Worm (Caenorhabditis elegans): Measurements from ENCODE around the gene eef-1G.

DNA sequence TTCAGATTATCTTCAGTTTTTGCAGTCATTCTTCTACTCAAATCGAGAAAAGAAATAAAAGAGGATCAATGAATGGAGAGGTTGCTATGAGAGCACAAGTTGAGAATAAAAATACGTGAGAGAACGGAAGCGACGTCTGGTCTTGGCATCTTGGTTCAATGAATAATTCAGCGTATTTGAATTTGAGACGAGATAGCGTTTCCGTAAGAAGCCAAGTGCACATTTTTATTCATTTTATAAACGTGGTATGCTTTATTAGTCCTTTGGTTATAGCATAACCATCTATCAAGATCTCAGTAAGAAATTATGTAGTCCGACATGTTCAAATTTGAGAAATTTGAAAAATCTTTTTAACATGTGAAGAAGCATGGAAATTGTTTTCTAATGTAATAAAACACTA lies 47.1 kb upstream of the eef-1G start, which contains the start of gene F58B4.2:
- no peak for TF ChIP-seq isw-1 (GFP tag; IDR thresholded peaks at IDR 0.05)
- TF ChIP-seq unc-86 (tag; optimal IDR thresholded peaks at IDR 0.05), result no peak
- no peak for TF ChIP-seq snpc-4 (tag; optimal IDR thresholded peaks at IDR 0.05)
- TF ChIP-seq blmp-1 (tag; optimal IDR thresholded peaks at IDR 0.05), result no peak
- TF ChIP-seq nhr-90 (tag; optimal IDR thresholded peaks at IDR 0.05; ENCODE audit: poor library complexity), result no peak
- no peak for TF ChIP-seq lin-14 (GFP tag; optimal IDR thresholded peaks at IDR 0.05)
- no peak for TF ChIP-seq lin-35 (GFP tag; optimal IDR thresholded peaks at IDR 0.05)
- no peak for TF ChIP-seq lin-13 (GFP tag; optimal IDR thresholded peaks at IDR 0.05)
- no peak for TF ChIP-seq nhr-77 (tag; optimal IDR thresholded peaks at IDR 0.05)
- no peak for TF ChIP-seq alr-1 (tag; optimal IDR thresholded peaks at IDR 0.05; ENCODE audit: borderline replicate concordance)
- TF ChIP-seq C04F5.9 (tag; optimal IDR thresholded peaks at IDR 0.05), result no peak
- TF ChIP-seq lsy-2 (tag; optimal IDR thresholded peaks at IDR 0.05), result no peak
- TF ChIP-seq fkh-8 (tag; optimal IDR thresholded peaks at IDR 0.05), result no peak

All from whole organism, L1 larva.